Fruit fly (Drosophila melanogaster) whole organism, wandering third instar larva: Measurements from ENCODE around the gene CG42788.

Experiments used
- Abd-B ChIP-seq: fragments of >200 bp; optimal IDR thresholded peaks from 2 replicates; lab custom pipeline; 2017; ENCODE audit warnings: missing biosample characterization, missing genetic modification characterization
- CG32264 ChIP-seq: fragments of 200-800 bp; sonication (Bioruptor generic); optimal IDR thresholded peaks from 2 replicates; lab custom pipeline; 2016; ENCODE audit warnings: missing biosample characterization, missing genetic modification characterization
- CG9705 ChIP-seq: fragments of 200-800 bp; sonication (Bioruptor generic); optimal IDR thresholded peaks from 2 replicates; lab custom pipeline; 2018; ENCODE audit warnings: missing biosample characterization, mild to moderate bottlenecking, missing genetic modification characterization
- CrebA ChIP-seq: fragments of 200-800 bp; sonication (Bioruptor generic); optimal IDR thresholded peaks from 2 replicates; lab custom pipeline; 2016; ENCODE audit warnings: missing biosample characterization, mild to moderate bottlenecking, missing genetic modification characterization, borderline replicate concordance
- Dfd ChIP-seq: fragments of >200 bp; optimal IDR thresholded peaks from 2 replicates; lab custom pipeline; 2017; ENCODE audit warnings: missing biosample characterization, missing genetic modification characterization
- Dif ChIP-seq: fragments of 200-275, 200-300 bp; sonication (Bioruptor generic); optimal IDR thresholded peaks from 2 replicates; lab custom pipeline; 2018; ENCODE audit warnings: missing biosample characterization, missing genetic modification characterization; ENCODE audit not compliant: partially characterized antibody
- GATAd ChIP-seq: sonication (Bioruptor generic); optimal IDR thresholded peaks from 2 replicates; lab custom pipeline; 2016; ENCODE audit warnings: missing biosample characterization, missing genetic modification characterization
- Hnf4 ChIP-seq: fragments of 200-800 bp; sonication (Bioruptor generic); optimal IDR thresholded peaks from 2 replicates; lab custom pipeline; 2016; ENCODE audit warnings: missing biosample characterization, mild to moderate bottlenecking, missing genetic modification characterization
- Hr78 ChIP-seq: fragments of >200 bp; optimal IDR thresholded peaks from 2 replicates; lab custom pipeline; 2017; ENCODE audit warnings: missing biosample characterization, missing genetic modification characterization
- Hr83 ChIP-seq: fragments of 200-300 bp; sonication (Bioruptor generic); optimal IDR thresholded peaks from 2 replicates; lab custom pipeline; 2016; ENCODE audit warnings: missing biosample characterization, mild to moderate bottlenecking, missing genetic modification characterization, moderate library complexity; ENCODE audit not compliant: poor library complexity, severe bottlenecking
- Mio ChIP-seq: sonication (Bioruptor generic); optimal IDR thresholded peaks from 2 replicates; lab custom pipeline; 2016; ENCODE audit warnings: missing biosample characterization, missing genetic modification characterization
- Myc ChIP-seq: fragments of >200 bp; optimal IDR thresholded peaks from 2 replicates; lab custom pipeline; 2017
- N ChIP-seq: fragments of >200 bp; optimal IDR thresholded peaks from 2 replicates; lab custom pipeline; 2018; ENCODE audit warnings: missing biosample characterization, missing external identifiers, missing genetic modification characterization
- OdsH ChIP-seq: fragments of 200-800 bp; sonication (Bioruptor generic); optimal IDR thresholded peaks from 2 replicates; lab custom pipeline; 2016; ENCODE audit warnings: missing biosample characterization, mild to moderate bottlenecking, missing genetic modification characterization
- Rel ChIP-seq, 2 experiments: fragments of 200-800 bp; sonication (Bioruptor generic) in 1 of 2; optimal IDR thresholded peaks; 2 replicates in 1 of 2; 3 replicates in 1 of 2; lab custom pipeline; 2016 to 2019; ENCODE audit warnings: mild to moderate bottlenecking in 2 of 2, missing biosample characterization in 2 of 2, missing genetic modification characterization in 2 of 2, moderate library complexity in 1 of 2
- Sp1 ChIP-seq: fragments of 200-800 bp; sonication (Bioruptor generic); optimal IDR thresholded peaks from 3 replicates; lab custom pipeline; 2019; ENCODE audit warnings: missing biosample characterization, mild to moderate bottlenecking, missing genetic modification characterization, moderate library complexity
- Vsx2 ChIP-seq: fragments of 200-300, 225-300 bp; sonication (Bioruptor generic); optimal IDR thresholded peaks from 2 replicates; lab custom pipeline; 2018; ENCODE audit warnings: missing biosample characterization, missing genetic modification characterization; ENCODE audit not compliant: partially characterized antibody
- br ChIP-seq: fragments of 200-800 bp; sonication (Bioruptor generic); optimal IDR thresholded peaks from 2 replicates; lab custom pipeline; 2016; ENCODE audit warnings: missing biosample characterization, missing genetic modification characterization
- brk ChIP-seq: fragments of 200-800 bp; sonication (Bioruptor generic); optimal IDR thresholded peaks from 2 replicates; lab custom pipeline; 2016; ENCODE audit warnings: missing biosample characterization, mild to moderate bottlenecking, missing genetic modification characterization
- dmrt93B ChIP-seq: fragments of 200-800 bp; sonication (Bioruptor generic); optimal IDR thresholded peaks from 2 replicates; lab custom pipeline; 2018; ENCODE audit warnings: missing biosample characterization, mild to moderate bottlenecking, missing genetic modification characterization
- dsf ChIP-seq: sonication (Bioruptor generic); optimal IDR thresholded peaks from 2 replicates; lab custom pipeline; 2016; ENCODE audit warnings: missing biosample characterization, missing genetic modification characterization, borderline replicate concordance
- ey ChIP-seq: fragments of 200-800 bp; sonication (Bioruptor generic); optimal IDR thresholded peaks from 2 replicates; lab custom pipeline; 2016; ENCODE audit warnings: missing biosample characterization, missing genetic modification characterization
- foxo ChIP-seq, 2 experiments: fragments of 200-800 bp; sonication (Bioruptor generic); optimal IDR thresholded peaks; 2 replicates in 1 of 2; 3 replicates in 1 of 2; lab custom pipeline; 2016 to 2017; ENCODE audit warnings: missing biosample characterization in 2 of 2, missing genetic modification characterization in 2 of 2
- fru ChIP-seq: fragments of 200-800 bp; sonication (Bioruptor generic); optimal IDR thresholded peaks from 3 replicates; lab custom pipeline; 2016; ENCODE audit warnings: missing biosample characterization, mild to moderate bottlenecking, missing genetic modification characterization
- lola ChIP-seq: fragments of >200 bp; optimal IDR thresholded peaks from 2 replicates; lab custom pipeline; 2017; ENCODE audit warnings: missing biosample characterization, missing genetic modification characterization
- pan ChIP-seq: fragments of >200 bp; optimal IDR thresholded peaks from 2 replicates; lab custom pipeline; 2017
- sage ChIP-seq: fragments of 200-800 bp; sonication (Bioruptor generic); optimal IDR thresholded peaks from 2 replicates; lab custom pipeline; 2016; ENCODE audit warnings: missing biosample characterization, mild to moderate bottlenecking, missing genetic modification characterization
- sv ChIP-seq: fragments of 200-800 bp; sonication (Bioruptor generic); optimal IDR thresholded peaks from 3 replicates; lab custom pipeline; 2016; ENCODE audit warnings: missing biosample characterization, missing genetic modification characterization
- tai ChIP-seq: sonication (Bioruptor generic); optimal IDR thresholded peaks from 2 replicates; lab custom pipeline; 2016; ENCODE audit warnings: missing biosample characterization, missing genetic modification characterization
- usp ChIP-seq: fragments of >200 bp; optimal IDR thresholded peaks from 2 replicates; lab custom pipeline; 2017; ENCODE audit warnings: missing biosample characterization, missing genetic modification characterization

The CG42788 gene

DNA sequence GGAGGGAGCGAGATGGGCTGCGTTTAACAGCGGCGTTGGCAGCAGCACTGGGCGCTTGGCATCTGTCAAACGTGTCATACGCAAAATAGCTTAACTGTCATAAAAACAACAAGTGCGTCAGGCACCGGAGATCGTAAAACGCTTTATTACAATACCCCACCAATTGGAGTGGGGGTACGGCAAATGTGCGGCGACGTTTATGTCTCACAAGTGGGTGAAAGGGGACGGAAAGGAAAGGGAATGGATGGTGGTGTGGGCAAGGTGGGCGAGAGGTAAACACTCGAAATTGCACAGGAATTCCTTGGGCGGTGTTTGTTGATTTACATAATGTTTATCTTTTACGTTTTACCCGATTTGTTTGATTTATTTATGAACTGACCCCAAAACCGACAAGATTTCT is 1.7 kb downstream of the CG42788 start:
- no peak for TF ChIP-seq sv (GFP tag; lab: Kevin White, UChicago)
- TF ChIP-seq Abd-B (GFP tag; lab: Kevin White, UChicago), result no peak
- no peak for TF ChIP-seq Mio (GFP tag; lab: Kevin White, UChicago)
- TF ChIP-seq dmrt93B (GFP tag; lab: Kevin White, UChicago), result no peak

DNA sequence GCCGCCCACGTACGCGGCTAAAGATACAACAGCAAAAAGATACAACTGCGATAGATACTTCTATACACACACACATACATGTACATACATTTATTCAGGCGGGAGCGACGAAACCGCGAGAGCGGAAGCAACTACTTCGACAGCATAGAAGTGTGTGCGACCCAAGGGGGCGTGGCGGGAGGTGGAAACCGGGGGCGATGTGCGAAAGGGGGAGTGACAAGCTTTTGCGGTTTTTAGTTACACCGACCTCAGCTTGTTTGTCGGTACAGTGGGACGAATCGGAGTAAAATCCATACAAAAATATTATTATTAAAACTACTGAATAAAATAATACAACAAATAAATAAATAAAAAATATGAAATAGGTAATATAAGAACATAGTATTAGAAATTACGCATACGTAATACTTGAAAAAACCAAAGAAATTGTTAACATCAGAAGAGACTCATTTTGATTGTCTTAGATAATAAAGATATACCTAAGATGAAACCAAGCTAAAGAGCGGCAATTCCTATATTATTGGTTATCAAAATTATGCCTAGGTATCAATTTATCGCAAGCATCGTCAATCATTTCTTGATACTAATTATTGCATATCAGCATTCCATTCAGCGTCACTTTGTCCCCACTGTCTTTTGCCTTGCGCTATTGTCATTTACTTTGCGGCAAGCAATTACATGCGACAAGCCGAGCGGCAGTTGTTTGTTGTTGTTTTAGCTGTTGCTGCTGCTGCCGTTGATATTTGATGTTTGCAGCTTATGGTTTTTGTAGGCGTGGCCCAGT is 2.9 kb downstream of the CG42788 start:
- TF ChIP-seq lola (GFP tag; lab: Kevin White, UChicago), result no peak
- no peak for TF ChIP-seq br (GFP tag; lab: Kevin White, UChicago)
- TF ChIP-seq Abd-B (GFP tag; lab: Kevin White, UChicago), result no peak
- TF ChIP-seq Hnf4 (GFP tag; lab: Kevin White, UChicago), result no peak
- no peak for TF ChIP-seq brk

DNA sequence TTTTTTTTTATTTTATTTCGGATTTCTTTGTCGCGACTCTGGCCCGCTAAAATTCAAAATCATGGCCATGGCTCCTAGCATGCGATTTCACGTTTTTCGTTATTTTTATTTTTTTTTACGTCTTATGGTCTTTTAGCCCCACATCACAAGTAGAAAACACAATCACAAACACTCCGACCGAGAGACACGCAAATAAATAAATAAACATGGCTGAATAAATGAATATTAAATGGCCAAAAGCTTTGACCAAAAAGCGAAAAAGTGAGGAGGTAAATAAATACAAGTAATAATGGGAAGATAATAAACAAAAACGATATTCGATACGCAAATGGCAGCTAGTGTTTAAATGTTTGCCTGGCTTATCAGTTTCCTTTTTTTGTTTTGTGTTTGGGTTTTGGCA is 3.7 kb downstream of the CG42788 start:
- no peak for TF ChIP-seq Hr83 (GFP tag; lab: Kevin White, UChicago)
- no peak for TF ChIP-seq OdsH
- no peak for TF ChIP-seq dsf
- no peak for TF ChIP-seq tai (GFP tag; lab: Kevin White, UChicago)
- no peak for TF ChIP-seq foxo (GFP tag; optimal IDR thresholded peaks at IDR 0.05; lab: Kevin White, UChicago)
- no peak for TF ChIP-seq ey
- TF ChIP-seq Abd-B (GFP tag; lab: Kevin White, UChicago), result no peak
- no peak for TF ChIP-seq sage
- TF ChIP-seq Sp1 (GFP tag; lab: Kevin White, UChicago), result no peak
- TF ChIP-seq Mio (GFP tag; lab: Kevin White, UChicago), result no peak
- TF ChIP-seq N (GFP tag; lab: Kevin White, UChicago), result no peak
- no peak for TF ChIP-seq usp (GFP tag; lab: Kevin White, UChicago)
- no peak for TF ChIP-seq brk
- TF ChIP-seq Dfd (GFP tag; lab: Kevin White, UChicago), result no peak
- TF ChIP-seq CG32264, result no peak
- no peak for TF ChIP-seq pan (lab: Kevin White, UChicago)
- no peak for TF ChIP-seq CG9705 (GFP tag; lab: Kevin White, UChicago)
- no peak for TF ChIP-seq Hr78

DNA sequence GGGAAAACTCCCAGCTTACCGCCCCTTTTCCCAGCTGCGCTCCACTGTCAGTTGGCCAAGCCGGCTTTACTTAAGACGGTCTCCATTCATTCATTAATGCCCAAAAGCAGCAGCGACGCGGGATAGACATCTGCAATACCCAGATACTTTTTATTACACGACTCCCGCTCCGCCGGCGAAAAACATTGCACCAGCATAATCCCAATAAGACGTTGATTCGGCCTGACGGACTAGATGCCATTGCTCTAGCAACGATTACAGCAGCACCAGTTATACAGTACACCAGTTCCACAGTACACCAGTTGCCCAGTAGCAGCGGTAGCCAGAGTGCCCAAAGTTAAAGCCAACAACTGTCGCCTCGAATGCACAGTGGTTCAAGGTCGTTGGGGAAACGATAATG is 5.9 kb downstream of the CG42788 start:
- TF ChIP-seq Mio (GFP tag; lab: Kevin White, UChicago) (no peak), Hr83 (GFP tag; lab: Kevin White, UChicago) (no peak), GATAd (no peak), Vsx2 (GFP tag; lab: Kevin White, UChicago) (no peak), foxo (GFP tag; optimal IDR thresholded peaks at IDR 0.05; lab: Kevin White, UChicago) (no peak), Dfd (GFP tag; lab: Kevin White, UChicago) (no peak), sv (GFP tag; lab: Kevin White, UChicago) (no peak), usp (GFP tag; lab: Kevin White, UChicago) (no peak), Dif (GFP tag; lab: Kevin White, UChicago) (no peak)

DNA sequence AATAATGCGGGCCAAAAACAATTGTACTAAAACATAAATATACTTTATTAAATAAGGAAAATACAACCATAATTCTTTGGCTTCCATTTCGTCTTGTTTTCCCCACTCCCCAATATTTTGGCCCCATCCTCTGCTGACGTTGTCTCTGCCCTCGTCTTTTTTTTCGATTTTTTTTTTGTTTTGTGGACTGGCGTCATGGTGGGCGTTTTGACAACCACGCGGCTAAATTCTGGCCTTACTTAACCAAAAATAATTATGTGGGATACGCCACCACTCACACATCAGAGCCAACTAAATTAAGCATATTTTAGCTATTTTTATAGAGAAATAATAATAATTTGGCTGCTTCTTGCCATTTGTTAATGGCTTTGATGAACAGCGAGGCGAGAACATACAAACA is 7.2 kb downstream of the CG42788 start:
- TF ChIP-seq Sp1 (GFP tag; lab: Kevin White, UChicago) (no peak), Myc (lab: Kevin White, UChicago) (no peak), Rel (GFP tag; optimal IDR thresholded peaks at IDR 0.05; lab: Kevin White, UChicago) (no peak), Rel (tag; optimal IDR thresholded peaks at IDR 0.05; lab: Kevin White, UChicago) (no peak), pan (lab: Kevin White, UChicago) (no peak), Dfd (GFP tag; lab: Kevin White, UChicago) (no peak), N (GFP tag; lab: Kevin White, UChicago) (no peak), Vsx2 (GFP tag; lab: Kevin White, UChicago) (no peak), ey (no peak), sage (no peak), CrebA (GFP tag; lab: Kevin White, UChicago) (no peak), fru (GFP tag; lab: Kevin White, UChicago) (no peak)
